Worm (Caenorhabditis elegans): ENCODE measurements around the gene srg-33.

DNA sequence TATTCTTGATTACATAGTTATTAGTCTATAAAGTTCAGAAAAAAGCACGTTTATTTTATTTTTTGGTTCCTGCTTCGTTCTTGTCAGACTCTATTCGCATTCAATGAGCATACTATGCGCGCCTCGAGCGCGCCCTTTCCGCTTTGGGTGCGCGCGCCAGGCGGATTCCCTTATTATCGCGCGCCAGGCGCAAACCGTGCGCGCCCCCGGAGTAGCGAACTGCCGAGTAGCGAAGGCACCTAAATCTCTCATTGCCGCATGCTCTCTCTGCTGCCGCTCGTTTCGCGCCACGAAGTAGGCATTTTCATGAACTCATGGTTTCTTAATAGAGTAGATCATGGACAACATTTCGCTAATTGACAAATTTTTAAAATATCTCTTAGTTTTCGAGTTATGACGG lies 35.2 kb downstream of the srg-33 start:
- TF ChIP-seq dao-5 (tag; optimal IDR thresholded peaks at IDR 0.05) (no peak), him-1 (tag; optimal IDR thresholded peaks at IDR 0.05) (no peak), W03F9.2 (tag; optimal IDR thresholded peaks at IDR 0.05) (no peak)

Measured in whole organism, L4/young adult.